Fruit fly (Drosophila melanogaster): ENCODE results near the gene CG13901.

CG13901 gene

DNA sequence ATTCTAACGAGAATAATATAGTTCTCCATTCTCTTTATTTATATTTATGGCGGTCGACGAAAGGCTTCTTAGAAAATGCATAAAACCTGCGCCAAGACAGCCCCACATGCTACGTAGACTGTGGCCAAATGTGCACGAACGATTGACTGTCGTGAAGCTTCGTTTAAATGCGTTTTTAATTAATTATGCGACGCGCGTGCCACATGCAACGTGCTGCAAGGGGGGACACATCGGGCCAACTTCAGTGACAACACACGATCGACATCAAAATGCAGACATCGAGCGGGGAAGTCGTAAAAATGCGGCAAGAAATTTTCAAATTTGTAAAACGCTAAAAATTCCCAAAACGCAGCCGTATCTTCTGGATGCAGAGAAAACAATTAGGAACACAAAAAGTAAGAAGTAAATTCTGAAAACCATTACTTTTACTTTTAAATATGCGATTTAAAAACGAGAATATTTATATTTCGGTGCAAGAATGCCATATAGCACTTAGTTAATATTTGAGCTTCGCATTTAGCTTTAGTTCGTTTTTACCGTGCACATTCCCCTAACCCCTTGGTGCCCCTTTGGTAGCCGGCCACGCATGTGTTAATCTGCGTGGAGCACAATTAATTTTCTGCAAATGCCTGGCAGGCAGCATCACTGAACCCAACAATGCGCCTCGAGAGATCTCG is 37.6 kb downstream of the CG13901 start (continued):
- no peak for TF ChIP-seq CG6175 (GFP tag; IDR thresholded peaks at IDR 0.05)
- peak; percentile 2 to 30 for TF ChIP-seq Pdp1 (GFP tag; optimal IDR thresholded peaks at IDR 0.05)
- TF ChIP-seq CG15514 (GFP tag; optimal IDR thresholded peaks at IDR 0.05): no peak
- TF ChIP-seq CG14667 (GFP tag; IDR thresholded peaks at IDR 0.05): no peak
- no peak for TF ChIP-seq NC2α (GFP tag; optimal IDR thresholded peaks at IDR 0.05)
- no peak for TF ChIP-seq CG15479 (GFP tag; optimal IDR thresholded peaks at IDR 0.05)
- peak; percentile 49; the same call in 1 of the 2 replicates for TF ChIP-seq CG1024 (GFP tag; IDR thresholded peaks at IDR 0.05)
- no peak for TF ChIP-seq eyg (GFP tag; optimal IDR thresholded peaks at IDR 0.05)
- no peak for TF ChIP-seq zen2 (GFP tag; IDR thresholded peaks at IDR 0.05; ENCODE audit: partially characterized antibody)
- no peak; the same call in 1 of the 2 replicates for TF ChIP-seq ap (GFP tag; IDR thresholded peaks at IDR 0.05)
- peak; percentile 64 for TF ChIP-seq CG18262 (tag; optimal IDR thresholded peaks at IDR 0.05)
- peak; percentile 22 for TF ChIP-seq CG2875 (GFP tag; optimal IDR thresholded peaks at IDR 0.05)
- no peak for TF ChIP-seq Neu2 (GFP tag; optimal IDR thresholded peaks at IDR 0.05; ENCODE audit: borderline replicate concordance)
- TF ChIP-seq Nf-YA (GFP tag; IDR thresholded peaks at IDR 0.05): no peak
- TF ChIP-seq CG10959 (GFP tag; IDR thresholded peaks at IDR 0.05): 0 out of 2 replicates have a peak, but pooled peaks have one; percentile 17
- peak; percentile 19 for TF ChIP-seq CG16863 (GFP tag; optimal IDR thresholded peaks at IDR 0.05)
- TF ChIP-seq CG4707 (GFP tag; optimal IDR thresholded peaks at IDR 0.05): no peak
- no peak for TF ChIP-seq Hand (GFP tag; optimal IDR thresholded peaks at IDR 0.05)
- TF ChIP-seq CG17612 (GFP tag; IDR thresholded peaks at IDR 0.05): no peak
- no peak for TF ChIP-seq gcm2 (GFP tag; optimal IDR thresholded peaks at IDR 0.05)
- 0 out of 2 replicates have a peak, but pooled peaks have one; percentile 17 for TF ChIP-seq lmd (GFP tag; IDR thresholded peaks at IDR 0.05)
- peak; percentile 31 for TF ChIP-seq CG4424 (GFP tag; optimal IDR thresholded peaks at IDR 0.05)
- TF ChIP-seq CG17328 (GFP tag; IDR thresholded peaks at IDR 0.05): peak; percentile 67; the same call in 1 of the 2 replicates
- no peak for TF ChIP-seq sqz (GFP tag; optimal IDR thresholded peaks at IDR 0.05)
- no peak for TF ChIP-seq Camta (GFP tag; optimal IDR thresholded peaks at IDR 0.05)
- no peak for TF ChIP-seq CG13296 (GFP tag; optimal IDR thresholded peaks at IDR 0.05)
- TF ChIP-seq ewg (GFP tag; optimal IDR thresholded peaks at IDR 0.05): peak; percentile 18
- no peak for TF ChIP-seq CG8765 (GFP tag; IDR thresholded peaks at IDR 0.05)
- peak; percentile 11 for TF ChIP-seq dmrt11E (tag; optimal IDR thresholded peaks at IDR 0.05)
- TF ChIP-seq aop (GFP tag; IDR thresholded peaks at IDR 0.05): no peak
- no peak for TF ChIP-seq chn (GFP tag; optimal IDR thresholded peaks at IDR 0.05)
- TF ChIP-seq CG14860 (GFP tag; IDR thresholded peaks at IDR 0.05; ENCODE audit: partially characterized antibody): no peak
- 0 out of 2 replicates have a peak, but pooled peaks have one; percentile 23 for TF ChIP-seq CG5953 (GFP tag; IDR thresholded peaks at IDR 0.05)
- no peak for TF ChIP-seq Scr (GFP tag; IDR thresholded peaks at IDR 0.05; ENCODE audit: partially characterized antibody)
- no peak for TF ChIP-seq bigmax (GFP tag; optimal IDR thresholded peaks at IDR 0.05)
- TF ChIP-seq Aef1 (GFP tag; IDR thresholded peaks at IDR 0.05): no peak
- TF ChIP-seq CG2712 (tag; optimal IDR thresholded peaks at IDR 0.05): peak; percentile 61
- peak; percentile 92 for TF ChIP-seq sens (GFP tag)
- TF ChIP-seq tap (tag; optimal IDR thresholded peaks at IDR 0.05): peak; percentile 17
- no peak for TF ChIP-seq Usf (GFP tag; optimal IDR thresholded peaks at IDR 0.05)
- peak; percentile 41 for TF ChIP-seq fd64A (GFP tag; optimal IDR thresholded peaks at IDR 0.05)
- peak; percentile 48 for TF ChIP-seq lbe (GFP tag; optimal IDR thresholded peaks at IDR 0.05)
- TF ChIP-seq her (GFP tag; optimal IDR thresholded peaks at IDR 0.05): no peak
- TF ChIP-seq ranshi (GFP tag; IDR thresholded peaks at IDR 0.05): no peak
- no peak for TF ChIP-seq BtbVII (GFP tag; optimal IDR thresholded peaks at IDR 0.05)
- no peak for TF ChIP-seq exex (tag; optimal IDR thresholded peaks at IDR 0.05)
- no peak for TF ChIP-seq CG11696 (GFP tag; IDR thresholded peaks at IDR 0.05)
- TF ChIP-seq H15 (GFP tag; IDR thresholded peaks at IDR 0.05): no peak
- TF ChIP-seq seq (GFP tag; IDR thresholded peaks at IDR 0.05): no peak
- no peak for TF ChIP-seq Hsf (GFP tag; optimal IDR thresholded peaks at IDR 0.05)

Measured in whole organism, embryonic.